Worm (Caenorhabditis elegans) whole organism, late embryonic: ENCODE data around the gene C53B4.3.
"Not testable (repeated sequence)": the region's sequence is repeated elsewhere in the genome, so short reads cannot be mapped to it uniquely, and the experiment has no call there.

Experiments
- K02D7.2 ChIP-seq: sonication (generic microtip); optimal IDR thresholded peaks from 2 replicates; lab custom pipeline; 2017; ENCODE audit warnings: mild to moderate bottlenecking, missing genetic modification characterization, missing compliant biosample characterization
- T23F11.4 ChIP-seq: fragments of 200-800 bp; sonication (Bioruptor generic); optimal IDR thresholded peaks from 2 replicates; lab custom pipeline; 2018; ENCODE audit warnings: mild to moderate bottlenecking, missing genetic modification characterization, missing compliant biosample characterization
- Y22D7AL.16 ChIP-seq: sonication (generic microtip); optimal IDR thresholded peaks from 2 replicates; lab custom pipeline; 2016; ENCODE audit warnings: missing genetic modification characterization, missing compliant biosample characterization
- ahr-1 ChIP-seq: sonication (generic microtip); optimal IDR thresholded peaks from 2 replicates; lab custom pipeline; 2016; ENCODE audit warnings: missing genetic modification characterization, missing compliant biosample characterization
- ama-1 ChIP-seq: fragments of 150-350 bp; optimal IDR thresholded peaks from 2 replicates; lab custom pipeline; 2014
- ceh-14 ChIP-seq: sonication (generic microtip); optimal IDR thresholded peaks from 2 replicates; lab custom pipeline; 2016; ENCODE audit warnings: missing genotype, missing genetic modification characterization, missing compliant biosample characterization
- ceh-19 ChIP-seq: fragments of 200-800 bp; sonication (Bioruptor generic); optimal IDR thresholded peaks from 2 replicates; lab custom pipeline; 2018; ENCODE audit warnings: mild to moderate bottlenecking, missing genetic modification characterization, missing compliant biosample characterization
- ceh-2 ChIP-seq: sonication (generic microtip); optimal IDR thresholded peaks from 2 replicates; lab custom pipeline; 2016; ENCODE audit warnings: missing genotype, missing genetic modification characterization, missing compliant biosample characterization
- ceh-31 ChIP-seq: sonication (generic microtip); optimal IDR thresholded peaks from 2 replicates; lab custom pipeline; 2016; ENCODE audit warnings: missing genetic modification characterization, missing compliant biosample characterization
- ceh-48 ChIP-seq: sonication (generic microtip); optimal IDR thresholded peaks from 2 replicates; lab custom pipeline; 2016; ENCODE audit warnings: missing genetic modification characterization, inconsistent platforms, missing compliant biosample characterization
- ceh-6 ChIP-seq: fragments of 200-800 bp; sonication (Bioruptor generic); optimal IDR thresholded peaks from 2 replicates; lab custom pipeline; 2018; ENCODE audit warnings: mild to moderate bottlenecking, missing genetic modification characterization, missing compliant biosample characterization
- ceh-9 ChIP-seq: sonication (generic microtip); optimal IDR thresholded peaks from 2 replicates; lab custom pipeline; 2016; ENCODE audit warnings: mild to moderate bottlenecking, missing genetic modification characterization, inconsistent platforms, missing compliant biosample characterization
- dmd-4 ChIP-seq: sonication (generic microtip); optimal IDR thresholded peaks from 2 replicates; lab custom pipeline; 2016; ENCODE audit warnings: borderline replicate concordance, missing genetic modification characterization, missing compliant biosample characterization
- dve-1 ChIP-seq: sonication (generic microtip); optimal IDR thresholded peaks from 2 replicates; lab custom pipeline; 2017; ENCODE audit warnings: antibody characterized with exemption, mild to moderate bottlenecking, missing genetic modification characterization, missing compliant biosample characterization
- fkh-10 ChIP-seq: fragments of 150-350 bp; optimal IDR thresholded peaks from 2 replicates; lab custom pipeline; 2014; ENCODE audit warnings: missing biosample characterization, missing genetic modification reagents, missing genetic modification characterization
- hlh-30 ChIP-seq: sonication (generic microtip); optimal IDR thresholded peaks from 2 replicates; lab custom pipeline; 2017; ENCODE audit warnings: antibody characterized with exemption, missing genetic modification characterization, missing compliant biosample characterization; ENCODE audit not compliant: insufficient read depth
- hlh-8 ChIP-seq: sonication (generic microtip); optimal IDR thresholded peaks from 2 replicates; lab custom pipeline; 2016; ENCODE audit warnings: missing genotype, missing genetic modification characterization, missing compliant biosample characterization
- madf-2 ChIP-seq: sonication (generic microtip); optimal IDR thresholded peaks from 2 replicates; lab custom pipeline; 2017; ENCODE audit warnings: missing genetic modification characterization, missing compliant biosample characterization
- mec-3 ChIP-seq: sonication (generic microtip); optimal IDR thresholded peaks from 2 replicates; lab custom pipeline; 2016; ENCODE audit warnings: borderline replicate concordance, missing genetic modification characterization, missing compliant biosample characterization
- nhr-11 ChIP-seq: fragments of 150-350 bp; optimal IDR thresholded peaks from 2 replicates; lab custom pipeline; 2014; ENCODE audit warnings: missing biosample characterization, missing genetic modification characterization
- npax-4 ChIP-seq: sonication (generic microtip); optimal IDR thresholded peaks from 2 replicates; lab custom pipeline; 2016; ENCODE audit warnings: missing genetic modification characterization, missing compliant biosample characterization
- pag-3 ChIP-seq: sonication (generic microtip); optimal IDR thresholded peaks from 2 replicates; lab custom pipeline; 2016; ENCODE audit warnings: missing compliant biosample characterization, missing genetic modification characterization, borderline replicate concordance
- pat-9 ChIP-seq: fragments of 200-800 bp; sonication (Bioruptor generic); optimal IDR thresholded peaks from 2 replicates; lab custom pipeline; 2018; ENCODE audit warnings: mild to moderate bottlenecking, missing genetic modification characterization, moderate library complexity, missing compliant biosample characterization
- pax-1 ChIP-seq: fragments of 150-350 bp; optimal IDR thresholded peaks from 2 replicates; lab custom pipeline; 2014; ENCODE audit warnings: missing biosample characterization, missing genetic modification characterization
- pha-2 ChIP-seq: sonication (generic microtip); optimal IDR thresholded peaks from 2 replicates; lab custom pipeline; 2017; ENCODE audit warnings: mild to moderate bottlenecking, missing genetic modification characterization, missing compliant biosample characterization
- pqm-1 ChIP-seq: sonication (generic microtip); optimal IDR thresholded peaks from 2 replicates; lab custom pipeline; 2016; ENCODE audit warnings: missing genetic modification characterization, missing compliant biosample characterization
- sdc-2 ChIP-seq: sonication (generic microtip); optimal IDR thresholded peaks from 2 replicates; lab custom pipeline; 2016; ENCODE audit warnings: missing genotype, missing genetic modification characterization, missing compliant biosample characterization
- sox-2 ChIP-seq: fragments of 200-800 bp; sonication (Bioruptor generic); IDR thresholded peaks from 2 replicates; pipeline ENCODE4 v1.3.6; 2022; ENCODE audit warnings: missing genetic modification reagents, missing genetic modification characterization, missing compliant biosample characterization
- syd-9 ChIP-seq: sonication (generic microtip); optimal IDR thresholded peaks from 2 replicates; lab custom pipeline; 2016; ENCODE audit warnings: mild to moderate bottlenecking, missing genetic modification characterization, moderate library complexity, missing compliant biosample characterization
- tbx-7 ChIP-seq: sonication (generic microtip); optimal IDR thresholded peaks from 2 replicates; lab custom pipeline; 2016; ENCODE audit warnings: missing genotype, missing genetic modification characterization, missing compliant biosample characterization
- unc-3 ChIP-seq, 2 experiments: fragments of 200-800 bp in 1 of 2; sonication (Bioruptor generic) in 1 of 2; sonication (generic microtip) in 1 of 2; conservative IDR thresholded peaks in 1 of 2; optimal IDR thresholded peaks in 1 of 2; 2 replicates each; pipeline versions ENCODE4 v1.3.6 to Lab custom; 2016 to 2022; ENCODE audit warnings: missing compliant biosample characterization in 2 of 2, missing genetic modification characterization in 2 of 2, missing genetic modification reagents in 1 of 2
- unc-55 ChIP-seq: sonication (generic microtip); optimal IDR thresholded peaks from 2 replicates; lab custom pipeline; 2017; ENCODE audit warnings: missing biosample characterization, missing genetic modification reagents, missing genetic modification characterization
- zip-5 ChIP-seq: sonication (generic microtip); optimal IDR thresholded peaks from 2 replicates; lab custom pipeline; 2016; ENCODE audit warnings: missing genetic modification characterization, missing compliant biosample characterization
- ztf-16 ChIP-seq: sonication (generic microtip); optimal IDR thresholded peaks from 2 replicates; lab custom pipeline; 2017; ENCODE audit warnings: missing genetic modification characterization, missing compliant biosample characterization

C53B4.3 gene

DNA sequence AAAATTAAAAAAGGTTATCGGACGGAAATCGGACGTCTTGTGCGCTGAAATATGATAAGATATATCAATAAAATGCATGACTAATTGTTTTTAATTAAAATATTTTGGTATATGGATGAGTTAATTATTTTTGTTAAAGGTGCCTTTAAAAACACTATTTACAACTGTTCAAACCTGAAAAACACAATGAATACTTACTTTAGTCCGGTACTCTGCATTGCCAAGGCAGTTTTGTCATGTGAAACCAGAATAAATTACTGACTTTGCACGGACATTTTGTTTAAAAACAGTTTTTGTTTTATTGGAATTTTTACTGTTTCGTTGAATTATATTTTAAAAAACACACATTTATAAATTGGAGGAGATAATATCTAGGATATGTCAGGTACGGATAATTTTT, 5.5 kb downstream of the C53B4.3 start, which contains the start of gene suex-2:
Gene suex-2, plus strand, starts transcription at position 301 of the 400 bp plus-strand sequence.
- TF ChIP-seq madf-2 (tag; lab: Kevin White, UChicago) (no peak), ahr-1 (tag; lab: Kevin White, UChicago) (no peak)

- TF ChIP-seq K02D7.2 (tag; lab: Kevin White, UChicago) (no peak), hlh-30 (peak; percentile 17)
- TF ChIP-seq, all 69 proteins: peak for 1
Observed at ce11 chrIV:8965883-8966282, 7.6 kb downstream of the C53B4.3 start, which contains the start of gene C53B4.2. Gene C53B4.2, plus strand, starts transcription at chrIV:8966183.

ce11 chrIV:8964042-8964441, 9.5 kb downstream of the C53B4.3 start:
- TF ChIP-seq sox-2 (GFP tag; lab: Robert Waterston, UW), result peak; percentile 46
- TF ChIP-seq unc-3 (GFP tag; conservative IDR thresholded peaks at IDR 0.05; lab: Robert Waterston, UW), result peak; percentile 75
- TF ChIP-seq unc-3 (tag; optimal IDR thresholded peaks at IDR 0.05; lab: Kevin White, UChicago), result not testable (repeated sequence)
- TF ChIP-seq, all 69 proteins: peak for 2; not testable (repeated sequence) for 67

DNA sequence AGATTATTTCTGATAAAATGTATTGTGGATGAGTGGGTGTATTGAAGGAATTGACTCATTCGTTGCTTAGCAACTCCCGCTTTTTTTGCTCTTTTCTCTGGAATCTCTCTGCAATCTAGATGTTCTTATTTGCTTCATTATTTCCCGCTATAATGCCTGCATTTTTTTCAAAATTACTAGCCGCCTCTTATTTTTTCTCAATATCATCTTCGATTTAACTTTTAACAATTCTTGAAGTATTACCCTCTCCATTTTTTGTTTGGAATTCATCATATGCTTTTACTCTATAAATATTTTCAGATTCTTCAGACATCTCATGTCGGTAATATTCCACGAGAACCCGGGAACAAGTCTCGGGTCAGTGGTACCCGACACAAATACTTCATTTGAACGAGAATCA, 17.3 kb downstream of the C53B4.3 start, which contains the start of gene tpra-1:
Gene tpra-1, plus strand, starts transcription at position 301 of the 400 bp plus-strand sequence.
- TF ChIP-seq K02D7.2 (tag; lab: Kevin White, UChicago) (no peak), hlh-8 (no peak), ceh-9 (no peak), syd-9 (tag; lab: Kevin White, UChicago) (no peak)

DNA sequence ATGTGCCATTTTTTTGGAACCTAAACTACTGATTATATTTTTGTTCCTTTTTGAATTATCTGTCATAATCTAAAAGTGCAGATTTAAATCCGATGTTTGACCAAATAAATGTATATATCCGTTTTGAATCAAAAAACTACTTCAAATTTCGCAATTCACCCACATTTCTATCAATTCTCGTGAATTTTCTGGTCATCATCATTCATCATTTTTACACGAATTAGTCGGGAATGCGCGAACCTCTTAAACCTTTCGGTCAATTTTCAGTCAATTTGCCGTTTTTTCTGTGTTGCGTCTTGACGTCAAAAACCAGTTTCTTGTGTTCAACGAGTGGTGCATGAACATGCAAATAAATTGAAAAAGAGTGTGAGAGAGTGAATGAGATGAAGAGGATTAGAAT, 19.4 kb downstream of the C53B4.3 start:
- no peak for TF ChIP-seq pqm-1 (tag; lab: Kevin White, UChicago)
- no peak for TF ChIP-seq ceh-31 (tag; lab: Kevin White, UChicago)
- no peak for TF ChIP-seq madf-2 (tag; lab: Kevin White, UChicago)
- no peak for TF ChIP-seq npax-4 (tag; lab: Kevin White, UChicago)
- TF ChIP-seq pax-1 (tag; lab: Kevin White, UChicago), result no peak
- no peak for TF ChIP-seq tbx-7 (tag; lab: Kevin White, UChicago)
- no peak for TF ChIP-seq pha-2 (tag; lab: Kevin White, UChicago)
- no peak for TF ChIP-seq ztf-16
- no peak for TF ChIP-seq fkh-10 (GFP tag; lab: Kevin White, UChicago)
- TF ChIP-seq ceh-2, result no peak
- no peak for TF ChIP-seq pat-9 (tag; lab: Kevin White, UChicago)
- no peak for TF ChIP-seq ceh-14 (tag; lab: Kevin White, UChicago)
- TF ChIP-seq ceh-6 (GFP tag; lab: Kevin White, UChicago), result no peak
- TF ChIP-seq ceh-48 (tag; lab: Kevin White, UChicago), result no peak
- no peak for TF ChIP-seq Y22D7AL.16 (tag; lab: Kevin White, UChicago)

DNA sequence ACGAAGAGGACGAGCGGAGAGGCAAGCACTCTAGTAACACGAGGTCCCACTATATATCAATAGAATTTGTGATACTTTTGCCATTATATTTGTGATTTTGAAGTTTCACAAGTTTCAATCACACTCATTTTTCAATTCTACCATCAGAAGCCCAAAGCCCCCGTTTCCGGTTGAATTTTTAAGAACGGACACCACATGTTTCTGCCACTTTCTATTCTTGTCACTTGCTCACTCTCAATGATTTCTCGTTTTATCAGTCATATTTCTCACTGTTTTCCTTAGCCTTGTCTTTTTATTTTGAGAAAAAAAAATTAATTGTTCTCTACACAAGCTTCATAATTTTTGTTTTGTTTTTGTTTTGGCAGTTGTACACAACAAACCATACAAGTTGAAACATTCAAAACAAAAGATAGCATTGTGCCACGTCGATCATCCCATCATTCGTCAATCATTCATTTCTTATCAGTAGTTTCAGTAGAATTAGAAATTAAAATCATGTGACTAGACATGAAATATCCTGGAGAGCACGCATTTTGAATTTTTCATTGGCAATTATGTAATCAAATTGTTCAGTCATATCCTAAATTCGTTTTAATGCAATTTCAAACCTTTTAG, 21.5 kb downstream of the C53B4.3 start:
- TF ChIP-seq zip-5 (no peak), mec-3 (no peak), ceh-19 (no peak), pat-9 (tag; lab: Kevin White, UChicago) (no peak), nhr-11 (tag; lab: Kevin White, UChicago) (no peak), sdc-2 (tag; lab: Kevin White, UChicago) (no peak), dmd-4 (no peak), madf-2 (tag; lab: Kevin White, UChicago) (no peak), pag-3 (tag; lab: Kevin White, UChicago) (no peak), dve-1 (tag; lab: Kevin White, UChicago) (no peak), T23F11.4 (no peak), unc-55 (GFP tag; lab: Kevin White, UChicago) (no peak), ama-1 (lab: Kevin White, UChicago) (no peak)
